Fruit fly (Drosophila melanogaster) whole organism, embryonic: ENCODE measurements around the gene CG45073.

Experiments used
- Atf3 ChIP-seq: fragments of 200-800 bp; sonication (Bioruptor generic); optimal IDR thresholded peaks from 3 replicates; lab custom pipeline; 2016; ENCODE audit warnings: missing biosample characterization, missing genetic modification characterization
- Atf6 ChIP-seq: fragments of 200-800 bp; sonication (Bioruptor generic); IDR thresholded peaks from 2 replicates; pipeline ENCODE4 v1.3.6; 2022; ENCODE audit warnings: missing biosample characterization, missing genetic modification characterization
- CG12391 ChIP-seq: fragments of 200-800 bp; sonication (Bioruptor generic); optimal IDR thresholded peaks from 3 replicates; lab custom pipeline; 2018; ENCODE audit warnings: missing biosample characterization, mild to moderate bottlenecking, missing genetic modification characterization, moderate library complexity
- CG13296 ChIP-seq: fragments of 200-800 bp; sonication (Bioruptor generic); optimal IDR thresholded peaks from 3 replicates; lab custom pipeline; 2018; ENCODE audit warnings: missing biosample characterization, mild to moderate bottlenecking, missing genetic modification characterization
- CG13624 ChIP-seq: fragments of 200-800 bp; sonication (Bioruptor generic); optimal IDR thresholded peaks from 2 replicates; lab custom pipeline; 2016; ENCODE audit warnings: missing biosample characterization, missing genetic modification characterization
- CG15514 ChIP-seq: fragments of 200-800 bp; sonication (Bioruptor generic); optimal IDR thresholded peaks from 3 replicates; lab custom pipeline; 2017; ENCODE audit warnings: missing biosample characterization, missing genetic modification characterization, mild to moderate bottlenecking, moderate library complexity, missing genetic modification reagents
- CG16779 ChIP-seq: fragments of 200-800 bp; sonication (Bioruptor generic); IDR thresholded peaks from 2 replicates; pipeline ENCODE4 v1.3.6; 2022; ENCODE audit warnings: missing biosample characterization, missing genetic modification characterization
- CG2199 ChIP-seq: fragments of 200-800 bp; sonication (Bioruptor generic); IDR thresholded peaks from 3 replicates; pipeline ENCODE4 v1.3.6; 2022; ENCODE audit warnings: missing biosample characterization, missing genetic modification characterization
- CG32767 ChIP-seq: fragments of 200-800 bp; sonication (Bioruptor generic); IDR thresholded peaks from 2 replicates; pipeline ENCODE4 v1.3.6; 2022; ENCODE audit warnings: missing biosample characterization, missing genetic modification characterization
- CG3407 ChIP-seq: fragments of 200-800 bp; sonication (Bioruptor generic); optimal IDR thresholded peaks from 2 replicates; lab custom pipeline; 2018; ENCODE audit warnings: missing biosample characterization, mild to moderate bottlenecking, missing genetic modification characterization
- CG42726 ChIP-seq: fragments of 200-800 bp; sonication (Bioruptor generic); IDR thresholded peaks from 2 replicates; pipeline ENCODE4 v1.3.6; 2022; ENCODE audit warnings: missing biosample characterization, missing genetic modification characterization; ENCODE audit not compliant: partially characterized antibody
- CG7745 ChIP-seq: fragments of 200-800 bp; sonication (Bioruptor generic); optimal IDR thresholded peaks from 2 replicates; lab custom pipeline; 2018; ENCODE audit warnings: missing biosample characterization, mild to moderate bottlenecking, missing genetic modification characterization, moderate library complexity
- CG8944 ChIP-seq: fragments of 200-800 bp; sonication (Bioruptor generic); optimal IDR thresholded peaks from 3 replicates; lab custom pipeline; 2016; ENCODE audit warnings: missing biosample characterization, missing genetic modification characterization
- Chrac-16 ChIP-seq: fragments of 200-800 bp; sonication (Bioruptor generic); optimal IDR thresholded peaks from 3 replicates; lab custom pipeline; 2016; ENCODE audit warnings: missing biosample characterization, missing genetic modification characterization
- Deaf1 ChIP-seq: fragments of 200-800 bp; optimal IDR thresholded peaks from 3 replicates; lab custom pipeline; 2019; ENCODE audit warnings: missing biosample characterization, mild to moderate bottlenecking, missing genetic modification characterization, moderate library complexity
- Ets65A ChIP-seq: fragments of 200-800 bp; sonication (Bioruptor generic); peaks from one replicate; lab custom pipeline; 2016; ENCODE audit warnings: missing biosample characterization, missing genetic modification characterization
- Fer1 ChIP-seq: fragments of 200-800 bp; sonication (Bioruptor generic); optimal IDR thresholded peaks from 2 replicates; lab custom pipeline; 2017; ENCODE audit warnings: missing biosample characterization, mild to moderate bottlenecking, missing genetic modification characterization
- Hmx ChIP-seq: fragments of 200-800 bp; sonication (Bioruptor generic); optimal IDR thresholded peaks from 2 replicates; lab custom pipeline; 2016; ENCODE audit warnings: missing biosample characterization, missing genetic modification characterization
- Jarid2 ChIP-seq: fragments of 200-800 bp; sonication (Bioruptor generic); optimal IDR thresholded peaks from 3 replicates; lab custom pipeline; 2017; ENCODE audit warnings: mild to moderate bottlenecking, missing biosample characterization, missing genetic modification reagents, missing genetic modification characterization
- Max ChIP-seq: fragments of 200-800 bp; sonication (Bioruptor generic); optimal IDR thresholded peaks from 2 replicates; lab custom pipeline; 2016; ENCODE audit warnings: missing biosample characterization, mild to moderate bottlenecking, missing genetic modification characterization
- Med ChIP-seq: fragments of 200-800 bp; sonication (Bioruptor generic); peaks from one replicate; lab custom pipeline; 2016; ENCODE audit warnings: missing biosample characterization, missing genetic modification characterization, mild to moderate bottlenecking, inconsistent platforms, moderate library complexity
- Meics ChIP-seq: fragments of 200-800 bp; sonication (Bioruptor generic); optimal IDR thresholded peaks from 2 replicates; lab custom pipeline; 2017; ENCODE audit warnings: missing biosample characterization, mild to moderate bottlenecking, missing genetic modification characterization
- Neu2 ChIP-seq: fragments of 200-800 bp; sonication (Bioruptor generic); optimal IDR thresholded peaks from 3 replicates; lab custom pipeline; 2016; ENCODE audit warnings: missing biosample characterization, missing genetic modification characterization, borderline replicate concordance
- Nf-YC ChIP-seq: fragments of 200-800 bp; optimal IDR thresholded peaks from 3 replicates; lab custom pipeline; 2019; ENCODE audit warnings: missing biosample characterization, mild to moderate bottlenecking, missing genetic modification characterization, moderate library complexity
- Opbp ChIP-seq: fragments of 200-800 bp; sonication (Bioruptor generic); IDR thresholded peaks from 3 replicates; pipeline ENCODE4 v1.3.6; 2022; ENCODE audit warnings: missing biosample characterization, missing genetic modification characterization; ENCODE audit not compliant: partially characterized antibody
- Rfx ChIP-seq: fragments of 200-800 bp; sonication (Bioruptor generic); IDR thresholded peaks from 2 replicates; pipeline ENCODE4 v1.3.6; 2022; ENCODE audit warnings: missing biosample characterization, missing genetic modification characterization
- Scr ChIP-seq: fragments of 200-800 bp; sonication (Bioruptor generic); IDR thresholded peaks from 2 replicates; pipeline ENCODE4 v1.3.6; 2022; ENCODE audit warnings: missing biosample characterization, missing genetic modification characterization; ENCODE audit not compliant: partially characterized antibody
- Side ChIP-seq: fragments of 200-800 bp; sonication (Bioruptor generic); optimal IDR thresholded peaks from 2 replicates; lab custom pipeline; 2016; ENCODE audit warnings: missing biosample characterization, missing genetic modification characterization
- Xbp1 ChIP-seq: fragments of 200-800 bp; sonication (Bioruptor generic); optimal IDR thresholded peaks from 3 replicates; lab custom pipeline; 2016; ENCODE audit warnings: missing biosample characterization, mild to moderate bottlenecking, missing genetic modification characterization
- Xrp1 ChIP-seq: fragments of 200-800 bp; sonication (Bioruptor generic); IDR thresholded peaks from 2 replicates; pipeline ENCODE4 v1.3.6; 2022; ENCODE audit warnings: missing biosample characterization, missing genetic modification characterization
- bigmax ChIP-seq: fragments of 200-800 bp; sonication (Bioruptor generic); optimal IDR thresholded peaks from 2 replicates; lab custom pipeline; 2018; ENCODE audit warnings: missing biosample characterization, mild to moderate bottlenecking, missing genetic modification characterization
- cad ChIP-seq: fragments of >200 bp; optimal IDR thresholded peaks from 2 replicates; lab custom pipeline; 2017; ENCODE audit warnings: missing biosample characterization, missing genetic modification characterization
- caup ChIP-seq: fragments of 200-800 bp; sonication (Bioruptor generic); optimal IDR thresholded peaks from 3 replicates; lab custom pipeline; 2017; ENCODE audit warnings: missing biosample characterization, mild to moderate bottlenecking, missing genetic modification characterization, moderate library complexity; ENCODE audit not compliant: severe bottlenecking
- ewg ChIP-seq: fragments of 200-800 bp; sonication (Bioruptor generic); optimal IDR thresholded peaks from 3 replicates; lab custom pipeline; 2017; ENCODE audit warnings: mild to moderate bottlenecking, missing biosample characterization, missing genetic modification reagents, missing genetic modification characterization
- her ChIP-seq: fragments of 200-800 bp; sonication (Bioruptor generic); optimal IDR thresholded peaks from 2 replicates; lab custom pipeline; 2016; ENCODE audit warnings: missing biosample characterization, missing genetic modification characterization
- maf-S ChIP-seq: fragments of 200-800 bp; sonication (Bioruptor generic); optimal IDR thresholded peaks from 2 replicates; lab custom pipeline; 2016; ENCODE audit warnings: missing biosample characterization, missing genetic modification characterization
- nerfin-1 ChIP-seq: fragments of 200-800 bp; sonication (Bioruptor generic); optimal IDR thresholded peaks from 3 replicates; lab custom pipeline; 2019; ENCODE audit warnings: missing biosample characterization, mild to moderate bottlenecking, missing genetic modification characterization, moderate library complexity
- odd ChIP-seq: fragments of 200-800 bp; sonication (Bioruptor generic); optimal IDR thresholded peaks from 2 replicates; lab custom pipeline; 2017; ENCODE audit warnings: missing biosample characterization, mild to moderate bottlenecking, missing genetic modification characterization
- onecut ChIP-seq: fragments of 200-800 bp; sonication (Bioruptor generic); IDR thresholded peaks from 2 replicates; pipeline ENCODE4 v1.3.6; 2022; ENCODE audit warnings: missing biosample characterization, missing genetic modification characterization
- pan ChIP-seq, 4 experiments: fragments of >200 bp in 3 of 4; fragments of 200-800 bp in 1 of 4; sonication (Bioruptor generic) in 1 of 4; optimal IDR thresholded peaks in 3 of 4; IDR thresholded peaks in 1 of 4; 2 replicates each; pipeline versions ENCODE4 v1.3.6 to Lab custom; 2017 to 2022; ENCODE audit warnings: missing biosample characterization in 2 of 4, missing genetic modification characterization in 2 of 4, mixed read lengths in 1 of 4
- sd ChIP-seq: fragments of 200-800 bp; sonication (Bioruptor generic); optimal IDR thresholded peaks from 3 replicates; lab custom pipeline; 2018; ENCODE audit warnings: missing biosample characterization, mild to moderate bottlenecking, missing genetic modification characterization, moderate library complexity
- seq ChIP-seq: fragments of 200-800 bp; sonication (Bioruptor generic); IDR thresholded peaks from 2 replicates; pipeline ENCODE4 v1.3.6; 2022; ENCODE audit warnings: missing biosample characterization, missing genetic modification characterization
- sima ChIP-seq: fragments of 200-800 bp; sonication (Bioruptor generic); optimal IDR thresholded peaks from 2 replicates; lab custom pipeline; 2016; ENCODE audit warnings: missing biosample characterization, missing genetic modification characterization
- slbo ChIP-seq: fragments of 200-800 bp; sonication (Bioruptor generic); IDR thresholded peaks from 2 replicates; pipeline ENCODE4 v1.3.6; 2022; ENCODE audit warnings: missing biosample characterization, missing genetic modification characterization
- stc ChIP-seq: fragments of 200-800 bp; sonication (Bioruptor generic); IDR thresholded peaks from 2 replicates; pipeline ENCODE4 v1.3.6; 2022; ENCODE audit warnings: missing biosample characterization, missing genetic modification characterization
- zfh2 ChIP-seq: fragments of 200-800 bp; sonication (Bioruptor generic); optimal IDR thresholded peaks from 2 replicates; lab custom pipeline; 2016; ENCODE audit warnings: missing biosample characterization, missing genetic modification characterization

Gene CG45073

dm6 chr3R:30170671-30171667 lies 46.4 kb upstream of the CG45073 start, which contains the start of gene Rsod (continued):
- TF ChIP-seq seq: peak; percentile 70
- no peak; the same call in 1 of the 2 replicates for TF ChIP-seq Atf6 (GFP tag; lab: Robert Waterston, UW)
- TF ChIP-seq CG2199 (GFP tag; lab: Robert Waterston, UW): no peak
- TF ChIP-seq her (GFP tag; lab: Kevin White, UChicago): no peak
- peak; percentile 36 for TF ChIP-seq Chrac-16
- TF ChIP-seq cad: no peak
- peak; percentile 54 for TF ChIP-seq CG12391

dm6 chr3R:30166159-30166784 lies 41.7 kb upstream of the CG45073 start, which contains the start of gene VhaAC45RP:
TSS of gene VhaAC45RP (minus strand) at chr3R:30166419.
- TF ChIP-seq CG3407 (GFP tag; lab: Kevin White, UChicago): no peak
- TF ChIP-seq maf-S: no peak
- TF ChIP-seq CG16779: no peak
- TF ChIP-seq sd: peak; percentile 86
- TF ChIP-seq nerfin-1 (tag; lab: Kevin White, UChicago): peak; percentile 99
- peak; percentile 23 for TF ChIP-seq Fer1 (GFP tag; lab: Kevin White, UChicago)
- TF ChIP-seq zfh2 (GFP tag; lab: Kevin White, UChicago): no peak
- no peak for TF ChIP-seq bigmax (GFP tag; lab: Kevin White, UChicago)
- no peak for TF ChIP-seq Side
- no peak for TF ChIP-seq Rfx (GFP tag; lab: Robert Waterston, UW)
- TF ChIP-seq Atf3 (GFP tag; lab: Kevin White, UChicago): no peak
- TF ChIP-seq CG8944 (GFP tag; lab: Kevin White, UChicago): no peak
- no peak for TF ChIP-seq Ets65A (GFP tag; lab: Kevin White, UChicago)
- TF ChIP-seq Hmx: no peak
- no peak; the same call in none of the 2 replicates for TF ChIP-seq CG32767 (GFP tag; lab: Robert Waterston, UW)
- no peak for TF ChIP-seq CG13296 (GFP tag; lab: Kevin White, UChicago)
- TF ChIP-seq caup (GFP tag; lab: Kevin White, UChicago): no peak
- TF ChIP-seq Deaf1 (tag; lab: Kevin White, UChicago): peak; percentile 26
- TF ChIP-seq Xrp1 (GFP tag; lab: Robert Waterston, UW): no peak
- TF ChIP-seq Meics (GFP tag; lab: Kevin White, UChicago): no peak
- TF ChIP-seq pan (optimal IDR thresholded peaks at IDR 0.05; lab: Kevin White, UChicago): no peak
- no peak for TF ChIP-seq pan (GFP tag; optimal IDR thresholded peaks at IDR 0.05 in 1 of 2, IDR thresholded peaks at IDR 0.05 in 1 of 2)
- peak; percentile 28 for TF ChIP-seq Nf-YC (tag; lab: Kevin White, UChicago)
- peak; percentile 9 for TF ChIP-seq Max (GFP tag; lab: Kevin White, UChicago)
- TF ChIP-seq CG13624 (GFP tag; lab: Kevin White, UChicago): no peak
- peak; percentile 56 for TF ChIP-seq Med
- TF ChIP-seq Opbp (GFP tag; lab: Robert Waterston, UW): no peak
- TF ChIP-seq sima: no peak
- TF ChIP-seq CG42726 (GFP tag; lab: Robert Waterston, UW): no peak
- TF ChIP-seq slbo (GFP tag; lab: Robert Waterston, UW): no peak
- TF ChIP-seq Jarid2 (GFP tag; lab: Kevin White, UChicago): no peak
- TF ChIP-seq odd: no peak
- TF ChIP-seq onecut (GFP tag; lab: Robert Waterston, UW): peak; percentile 99
- no peak for TF ChIP-seq Scr
- TF ChIP-seq CG7745 (tag; lab: Kevin White, UChicago): no peak
- no peak for TF ChIP-seq stc (GFP tag; lab: Robert Waterston, UW)
- peak; percentile 2 for TF ChIP-seq CG15514 (GFP tag; lab: Kevin White, UChicago)
- TF ChIP-seq ewg (GFP tag; lab: Kevin White, UChicago): peak; percentile 93
- no peak for TF ChIP-seq Neu2 (GFP tag; lab: Kevin White, UChicago)
- TF ChIP-seq Xbp1 (GFP tag; lab: Kevin White, UChicago): no peak
